Worm (Caenorhabditis elegans) whole organism, late embryonic: Measurements from ENCODE around the gene nlp-68.

Experiments
- C08G9.2 ChIP-seq: sonication (generic microtip); optimal IDR thresholded peaks from 2 replicates; lab custom pipeline; 2016; ENCODE audit warnings: mild to moderate bottlenecking, missing genetic modification characterization, moderate library complexity, missing compliant biosample characterization
- C38D4.7 ChIP-seq: fragments of 200-800 bp; sonication (Bioruptor generic); optimal IDR thresholded peaks from 2 replicates; lab custom pipeline; 2018; ENCODE audit warnings: mild to moderate bottlenecking, missing genetic modification characterization, moderate library complexity, missing compliant biosample characterization
- F13H6.1 ChIP-seq: sonication (generic microtip); optimal IDR thresholded peaks from 2 replicates; lab custom pipeline; 2016; ENCODE audit warnings: missing genetic modification characterization, missing compliant biosample characterization
- K09A11.1 ChIP-seq: sonication (generic microtip); optimal IDR thresholded peaks from 2 replicates; lab custom pipeline; 2017; ENCODE audit warnings: antibody characterized with exemption, mild to moderate bottlenecking, missing genetic modification characterization, missing compliant biosample characterization; ENCODE audit not compliant: insufficient read depth
- Y22D7AL.16 ChIP-seq: sonication (generic microtip); optimal IDR thresholded peaks from 2 replicates; lab custom pipeline; 2016; ENCODE audit warnings: missing genetic modification characterization, missing compliant biosample characterization
- ahr-1 ChIP-seq: sonication (generic microtip); optimal IDR thresholded peaks from 2 replicates; lab custom pipeline; 2016; ENCODE audit warnings: missing genetic modification characterization, missing compliant biosample characterization
- ceh-19 ChIP-seq: fragments of 200-800 bp; sonication (Bioruptor generic); optimal IDR thresholded peaks from 2 replicates; lab custom pipeline; 2018; ENCODE audit warnings: mild to moderate bottlenecking, missing genetic modification characterization, missing compliant biosample characterization
- ceh-31 ChIP-seq: sonication (generic microtip); optimal IDR thresholded peaks from 2 replicates; lab custom pipeline; 2016; ENCODE audit warnings: missing genetic modification characterization, missing compliant biosample characterization
- ceh-34 ChIP-seq: sonication (generic microtip); optimal IDR thresholded peaks from 2 replicates; lab custom pipeline; 2016; ENCODE audit warnings: mild to moderate bottlenecking, missing genetic modification characterization, missing compliant biosample characterization
- ceh-48 ChIP-seq: sonication (generic microtip); optimal IDR thresholded peaks from 2 replicates; lab custom pipeline; 2016; ENCODE audit warnings: missing genetic modification characterization, inconsistent platforms, missing compliant biosample characterization
- che-1 ChIP-seq: sonication (generic microtip); optimal IDR thresholded peaks from 2 replicates; lab custom pipeline; 2016; ENCODE audit warnings: mild to moderate bottlenecking, missing genetic modification characterization, missing compliant biosample characterization
- dve-1 ChIP-seq: sonication (generic microtip); optimal IDR thresholded peaks from 2 replicates; lab custom pipeline; 2017; ENCODE audit warnings: antibody characterized with exemption, mild to moderate bottlenecking, missing genetic modification characterization, missing compliant biosample characterization
- elt-2 ChIP-seq: sonication (generic microtip); optimal IDR thresholded peaks from 2 replicates; lab custom pipeline; 2016; ENCODE audit warnings: missing genetic modification reagents, missing genetic modification characterization, missing compliant biosample characterization
- eyg-1 ChIP-seq: sonication (generic microtip); optimal IDR thresholded peaks from 2 replicates; lab custom pipeline; 2016; ENCODE audit warnings: missing genotype, missing genetic modification characterization, missing compliant biosample characterization
- fkh-10 ChIP-seq: fragments of 150-350 bp; optimal IDR thresholded peaks from 2 replicates; lab custom pipeline; 2014; ENCODE audit warnings: missing biosample characterization, missing genetic modification reagents, missing genetic modification characterization
- hlh-13 ChIP-seq: fragments of 200-800 bp; sonication (Bioruptor generic); optimal IDR thresholded peaks from 2 replicates; lab custom pipeline; 2018; ENCODE audit warnings: mild to moderate bottlenecking, missing genetic modification characterization, missing compliant biosample characterization
- hlh-15 ChIP-seq: sonication (generic microtip); optimal IDR thresholded peaks from 2 replicates; lab custom pipeline; 2016; ENCODE audit warnings: missing genetic modification characterization, missing compliant biosample characterization
- hlh-30 ChIP-seq: sonication (generic microtip); optimal IDR thresholded peaks from 2 replicates; lab custom pipeline; 2017; ENCODE audit warnings: antibody characterized with exemption, missing genetic modification characterization, missing compliant biosample characterization; ENCODE audit not compliant: insufficient read depth
- hlh-6 ChIP-seq: sonication (generic microtip); optimal IDR thresholded peaks from 2 replicates; lab custom pipeline; 2016; ENCODE audit warnings: missing genotype, missing genetic modification characterization, missing compliant biosample characterization
- madf-2 ChIP-seq: sonication (generic microtip); optimal IDR thresholded peaks from 2 replicates; lab custom pipeline; 2017; ENCODE audit warnings: missing genetic modification characterization, missing compliant biosample characterization
- mec-3 ChIP-seq: sonication (generic microtip); optimal IDR thresholded peaks from 2 replicates; lab custom pipeline; 2016; ENCODE audit warnings: borderline replicate concordance, missing genetic modification characterization, missing compliant biosample characterization
- nfya-1 ChIP-seq: sonication (generic microtip); optimal IDR thresholded peaks from 2 replicates; lab custom pipeline; 2017; ENCODE audit warnings: missing genetic modification characterization, mild to moderate bottlenecking, missing compliant biosample characterization, antibody characterized with exemption, moderate library complexity
- nhr-11 ChIP-seq: fragments of 150-350 bp; optimal IDR thresholded peaks from 2 replicates; lab custom pipeline; 2014; ENCODE audit warnings: missing biosample characterization, missing genetic modification characterization
- pax-1 ChIP-seq: fragments of 150-350 bp; optimal IDR thresholded peaks from 2 replicates; lab custom pipeline; 2014; ENCODE audit warnings: missing biosample characterization, missing genetic modification characterization
- pha-2 ChIP-seq: sonication (generic microtip); optimal IDR thresholded peaks from 2 replicates; lab custom pipeline; 2017; ENCODE audit warnings: mild to moderate bottlenecking, missing genetic modification characterization, missing compliant biosample characterization
- ref-2 ChIP-seq: sonication (generic microtip); optimal IDR thresholded peaks from 2 replicates; lab custom pipeline; 2016; ENCODE audit warnings: missing genetic modification characterization, missing compliant biosample characterization
- rnt-1 ChIP-seq: sonication (generic microtip); optimal IDR thresholded peaks from 2 replicates; lab custom pipeline; 2016; ENCODE audit warnings: missing genetic modification characterization, missing compliant biosample characterization
- sdc-2 ChIP-seq: sonication (generic microtip); optimal IDR thresholded peaks from 2 replicates; lab custom pipeline; 2016; ENCODE audit warnings: missing genotype, missing genetic modification characterization, missing compliant biosample characterization
- syd-9 ChIP-seq: sonication (generic microtip); optimal IDR thresholded peaks from 2 replicates; lab custom pipeline; 2016; ENCODE audit warnings: mild to moderate bottlenecking, missing genetic modification characterization, moderate library complexity, missing compliant biosample characterization
- tbx-7 ChIP-seq: sonication (generic microtip); optimal IDR thresholded peaks from 2 replicates; lab custom pipeline; 2016; ENCODE audit warnings: missing genotype, missing genetic modification characterization, missing compliant biosample characterization
- ttx-3 ChIP-seq: sonication (generic microtip); optimal IDR thresholded peaks from 2 replicates; lab custom pipeline; 2016; ENCODE audit warnings: missing genetic modification reagents, missing genetic modification characterization, missing compliant biosample characterization
- zip-5 ChIP-seq: sonication (generic microtip); optimal IDR thresholded peaks from 2 replicates; lab custom pipeline; 2016; ENCODE audit warnings: missing genetic modification characterization, missing compliant biosample characterization
- ztf-16 ChIP-seq: sonication (generic microtip); optimal IDR thresholded peaks from 2 replicates; lab custom pipeline; 2017; ENCODE audit warnings: missing genetic modification characterization, missing compliant biosample characterization

The nlp-68 gene

ce11 chrIII:10575320-10575719 is 36.4 kb upstream of the nlp-68 start, which contains the start of gene Y45F3A.4:
Gene Y45F3A.4, minus strand, starts transcription at chrIII:10575420.
- TF ChIP-seq mec-3 (no peak), madf-2 (tag; lab: Kevin White, UChicago) (no peak), hlh-6 (tag; lab: Kevin White, UChicago) (no peak), sdc-2 (no peak), che-1 (tag; lab: Kevin White, UChicago) (no peak), Y22D7AL.16 (tag; lab: Kevin White, UChicago) (no peak), eyg-1 (tag; lab: Kevin White, UChicago) (no peak), ref-2 (tag; lab: Kevin White, UChicago) (no peak), F13H6.1 (tag; lab: Kevin White, UChicago) (no peak), ceh-48 (tag; lab: Kevin White, UChicago) (no peak), ceh-31 (no peak), hlh-30 (tag; lab: Kevin White, UChicago) (no peak)

DNA sequence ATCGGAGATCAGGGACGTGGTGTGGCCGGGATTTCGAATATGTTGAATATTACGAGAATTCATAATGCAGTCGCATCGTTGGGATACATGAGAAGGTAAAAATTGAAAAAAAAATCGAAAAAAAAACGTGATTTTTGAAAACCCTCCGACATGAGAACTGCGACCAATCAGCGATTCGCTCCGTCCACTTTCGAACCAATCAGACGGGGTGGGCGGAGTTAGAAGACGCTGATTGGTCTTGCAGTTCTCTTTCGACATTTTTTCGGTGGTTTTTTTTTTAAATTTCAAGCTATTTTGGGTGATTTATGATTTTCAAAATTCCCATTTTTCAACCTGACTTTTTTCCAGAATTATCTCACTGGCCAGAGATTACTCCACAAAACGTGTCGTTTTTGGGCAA is 30.3 kb upstream of the nlp-68 start:
- TF ChIP-seq pax-1 (tag; lab: Kevin White, UChicago) (no peak), pha-2 (tag; lab: Kevin White, UChicago) (no peak), C38D4.7 (no peak), ttx-3 (tag; lab: Kevin White, UChicago) (no peak), ahr-1 (tag; lab: Kevin White, UChicago) (no peak), K09A11.1 (tag; lab: Kevin White, UChicago) (no peak), dve-1 (tag; lab: Kevin White, UChicago) (no peak), nfya-1 (tag; lab: Kevin White, UChicago) (peak; percentile 75), nhr-11 (no peak)

- TF ChIP-seq elt-2 (tag; lab: Kevin White, UChicago) (peak; percentile 19), ztf-16 (no peak)
Measured at ce11 chrIII:10565926-10566325, 27.0 kb upstream of the nlp-68 start, which contains the start of gene acdh-11. Gene acdh-11, plus strand, starts transcription at chrIII:10566258.

DNA sequence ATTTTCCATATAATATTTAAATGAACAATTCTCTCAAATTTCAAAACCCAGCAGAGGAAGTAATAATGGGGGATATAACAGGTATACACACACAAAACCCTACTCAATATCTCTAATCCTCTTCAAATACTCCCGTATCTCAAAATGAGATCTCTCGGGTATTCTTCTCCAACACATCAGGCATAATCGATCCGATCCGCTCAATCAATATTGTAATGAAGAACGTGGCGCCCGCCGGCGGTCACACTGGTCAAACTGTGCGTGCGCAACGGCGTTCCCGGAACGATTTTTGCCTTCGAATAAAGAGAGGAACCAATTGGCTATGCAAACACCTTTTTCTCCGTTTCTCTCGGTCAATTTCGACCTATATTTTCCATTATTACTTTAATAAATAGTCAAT is 23.6 kb upstream of the nlp-68 start:
- TF ChIP-seq rnt-1 (tag; lab: Kevin White, UChicago), result no peak
- TF ChIP-seq hlh-15 (tag; lab: Kevin White, UChicago), result no peak
- no peak for TF ChIP-seq C08G9.2 (tag; lab: Kevin White, UChicago)
- no peak for TF ChIP-seq tbx-7 (tag; lab: Kevin White, UChicago)
- no peak for TF ChIP-seq zip-5 (tag; lab: Kevin White, UChicago)
- no peak for TF ChIP-seq ceh-19 (GFP tag; lab: Kevin White, UChicago)

DNA sequence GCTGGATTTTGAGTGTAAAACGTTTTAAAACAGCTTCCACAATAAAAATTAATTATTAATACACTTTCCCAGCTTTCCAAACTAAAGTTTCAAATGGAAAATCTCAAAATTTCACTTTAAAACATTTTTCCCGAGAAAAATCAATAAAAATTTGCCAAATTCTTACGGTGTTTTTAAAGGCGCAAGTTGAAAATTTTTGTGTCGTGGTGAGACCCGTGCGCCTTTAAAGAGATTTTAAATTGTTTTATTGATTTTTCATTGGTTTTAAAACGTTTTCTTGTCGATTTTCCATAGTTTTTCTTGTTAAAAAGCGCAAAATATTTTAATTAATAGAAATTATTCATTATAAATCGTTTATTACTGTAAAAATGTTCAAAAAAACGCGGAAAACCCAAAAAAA is 22.9 kb upstream of the nlp-68 start, which contains the start of gene Y45F3A.1:
Gene Y45F3A.1 (minus strand): TSS at position 12 of the 400 bp plus-strand sequence.
- no peak for TF ChIP-seq ceh-48 (tag; lab: Kevin White, UChicago)
- TF ChIP-seq nfya-1 (tag; lab: Kevin White, UChicago), result no peak
- no peak for TF ChIP-seq ceh-34 (tag; lab: Kevin White, UChicago)
- no peak for TF ChIP-seq fkh-10 (GFP tag; lab: Kevin White, UChicago)

DNA sequence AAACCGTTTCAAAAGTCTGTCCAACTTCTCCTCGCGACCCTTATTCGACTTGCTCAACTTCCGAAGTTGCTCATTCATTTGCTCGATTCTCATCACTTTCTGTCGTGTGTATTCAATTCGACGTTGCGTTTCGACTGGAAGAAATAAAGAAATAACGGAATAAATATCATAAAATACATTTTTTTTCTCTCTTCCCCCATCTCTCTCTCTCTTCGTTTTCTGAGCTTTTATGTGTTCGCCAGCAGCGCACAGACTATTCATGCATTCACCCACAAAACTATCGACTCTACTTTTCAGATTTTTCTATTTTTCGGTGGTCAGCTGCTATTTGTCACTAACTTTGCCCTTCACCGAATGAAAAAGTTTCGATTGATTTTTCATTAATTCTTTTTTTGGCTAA is 21.3 kb upstream of the nlp-68 start, which contains the start of gene rab-30:
Gene rab-30 (plus strand): TSS at position 301 of the 400 bp plus-strand sequence.
- TF ChIP-seq hlh-13, result no peak
- no peak for TF ChIP-seq elt-2 (tag; lab: Kevin White, UChicago)
- no peak for TF ChIP-seq syd-9 (tag; lab: Kevin White, UChicago)
